Fruit fly (Drosophila melanogaster) whole organism: ENCODE measurements around the gene CG5886.

Experiments
- EcR ChIP-seq, 2 experiments: fragments of >200 bp; optimal IDR thresholded peaks; 2 replicates each; lab custom pipeline; 2017; ENCODE audit warnings: missing biosample characterization in 2 of 2, missing genetic modification characterization in 2 of 2, missing genetic modification reagents in 2 of 2
- pan ChIP-seq: fragments of >200 bp; optimal IDR thresholded peaks from 2 replicates; lab custom pipeline; 2017
- psq ChIP-seq: fragments of >200 bp; optimal IDR thresholded peaks from 2 replicates; lab custom pipeline; 2017

DNA sequence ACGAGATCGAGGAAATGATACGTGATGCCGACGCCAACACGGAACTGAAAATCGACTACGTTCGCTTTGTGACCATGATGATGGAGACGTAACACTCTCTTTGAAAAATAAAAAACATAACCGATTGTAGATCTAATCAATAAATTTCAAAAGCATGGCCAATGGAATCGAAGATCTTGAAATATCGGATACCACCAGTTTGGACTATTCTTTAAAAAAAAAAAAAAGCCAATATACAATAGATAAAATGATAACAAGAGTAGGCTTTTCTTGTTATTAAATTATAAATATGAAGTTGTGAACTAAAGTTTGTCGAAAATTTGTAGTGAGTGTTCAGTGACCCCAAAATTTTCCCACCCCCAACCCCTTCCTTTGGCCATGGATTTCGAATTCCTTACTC is 39.8 kb upstream of the CG5886 start, which contains the start of the genes Acam and CG17770:
- TF ChIP-seq EcR (GFP tag; optimal IDR thresholded peaks at IDR 0.05; lab: Kevin White, UChicago) (no peak), pan (lab: Kevin White, UChicago) (no peak), psq (lab: Kevin White, UChicago) (no peak)
